Worm (Caenorhabditis elegans) whole organism, L4/young adult: ENCODE data around the gene F28H7.3.

Source experiments
- W03F9.2 ChIP-seq: fragments of 150-350 bp; optimal IDR thresholded peaks from 2 replicates; lab custom pipeline; 2014; ENCODE audit warnings: missing biosample characterization, missing genetic modification characterization
- him-1 ChIP-seq: sonication (generic microtip); optimal IDR thresholded peaks from 2 replicates; lab custom pipeline; 2016; ENCODE audit warnings: missing genotype, missing genetic modification reagents, missing genetic modification characterization, missing compliant biosample characterization

ce11 chrV:10750630-10751029, at the start of gene F28H7.3:
- TF ChIP-seq W03F9.2 (tag; lab: Kevin White, UChicago): no peak
- TF ChIP-seq him-1 (tag; lab: Kevin White, UChicago): no peak
